Worm (Caenorhabditis elegans): ENCODE data around the gene F40F12.9.

DNA sequence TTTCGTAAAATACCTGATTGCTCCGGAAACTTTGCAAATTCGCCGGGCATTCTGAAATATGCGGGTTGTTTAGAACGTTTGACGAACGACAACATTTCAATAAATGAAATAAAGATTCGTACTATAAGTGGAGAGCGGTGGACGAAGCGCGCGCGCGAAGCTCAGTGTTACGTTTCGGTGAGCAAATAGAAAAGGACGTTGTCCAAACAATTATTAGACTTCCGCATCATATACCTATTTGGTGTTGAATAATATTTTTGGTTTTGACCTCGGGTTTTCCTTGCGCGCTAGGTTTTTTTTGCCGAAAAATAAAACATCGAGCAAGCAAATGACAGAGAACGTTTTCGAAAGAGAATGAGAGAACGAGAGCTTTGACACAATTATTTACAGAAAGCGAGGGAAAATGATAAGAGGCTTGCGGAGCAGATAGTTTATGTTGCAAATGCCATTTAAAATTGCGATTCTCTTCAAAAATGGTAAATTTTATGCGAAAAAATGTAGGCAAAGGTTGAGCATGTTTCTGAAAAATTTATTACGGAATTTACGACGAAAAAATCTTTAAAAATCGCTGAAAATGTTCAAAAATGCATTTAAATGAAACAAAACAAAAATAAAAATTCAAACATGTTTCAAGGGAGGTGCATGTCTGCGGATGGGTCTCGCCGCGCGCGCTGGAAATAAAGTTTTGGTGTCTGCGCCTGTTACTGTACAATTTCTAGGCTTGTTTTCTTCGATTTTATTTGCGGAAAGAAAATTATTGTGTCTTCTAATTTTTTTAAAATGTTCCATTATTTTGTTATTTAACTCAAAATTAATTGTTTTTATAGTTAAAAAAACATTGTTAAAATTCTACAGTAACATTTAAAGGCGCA lies at the start of gene F40F12.9, which contains the start of gene cyld-1:
- TF ChIP-seq ama-1 (optimal IDR thresholded peaks at IDR 0.05): no peak
- no peak for TF ChIP-seq tra-4 (tag; optimal IDR thresholded peaks at IDR 0.05)
- TF ChIP-seq aly-1 (tag; optimal IDR thresholded peaks at IDR 0.05): no peak
- TF ChIP-seq hnd-1 (tag; optimal IDR thresholded peaks at IDR 0.05): no peak
- TF ChIP-seq ceh-13 (GFP tag; optimal IDR thresholded peaks at IDR 0.05): no peak
- no peak for TF ChIP-seq hmbx-1 (tag; optimal IDR thresholded peaks at IDR 0.05)
- TF ChIP-seq ceh-36 (tag; optimal IDR thresholded peaks at IDR 0.05): no peak
- no peak for TF ChIP-seq flt-1 (GFP tag; IDR thresholded peaks at IDR 0.05)
- TF ChIP-seq sea-1 (GFP tag; conservative IDR thresholded peaks at IDR 0.05): no peak
- TF ChIP-seq scrt-1 (GFP tag; IDR thresholded peaks at IDR 0.05): no peak
- no peak for TF ChIP-seq pes-1 (GFP tag; IDR thresholded peaks at IDR 0.05)
- no peak for TF ChIP-seq hmg-4 (GFP tag; optimal IDR thresholded peaks at IDR 0.05)
- TF ChIP-seq tbx-11 (GFP tag; IDR thresholded peaks at IDR 0.05): no peak
